Worm (Caenorhabditis elegans): ENCODE results near the gene M163.10.

DNA sequence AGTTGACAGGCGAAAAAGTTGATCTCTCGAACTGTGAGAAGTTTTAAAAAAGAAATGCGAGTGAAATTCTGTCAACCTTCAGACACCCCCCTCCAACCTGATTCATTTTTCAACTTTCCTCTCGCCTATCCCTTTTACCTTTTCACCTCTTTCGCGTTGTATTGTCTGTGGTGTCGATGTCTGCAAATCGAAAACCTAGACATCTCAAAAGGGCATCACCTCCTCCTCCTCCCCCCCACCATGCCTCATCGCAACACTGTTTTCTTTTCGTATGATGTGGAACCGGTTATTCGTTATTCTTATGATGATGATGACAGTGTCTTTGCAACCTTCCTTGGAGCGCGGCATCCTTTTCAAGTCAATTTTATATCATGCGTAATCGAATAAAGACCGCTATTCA is 37.2 kb downstream of the M163.10 start:
- TF ChIP-seq lin-13 (tag; optimal IDR thresholded peaks at IDR 0.05) (no peak), ceh-43 (GFP tag; optimal IDR thresholded peaks at IDR 0.05) (no peak), unc-62 (GFP tag; optimal IDR thresholded peaks at IDR 0.05) (no peak), sptf-1 (tag; optimal IDR thresholded peaks at IDR 0.05) (no peak), flh-1 (GFP tag; optimal IDR thresholded peaks at IDR 0.05) (no peak), ceh-39 (tag; optimal IDR thresholded peaks at IDR 0.05) (no peak), nhr-28 (tag; optimal IDR thresholded peaks at IDR 0.05) (no peak)
